Worm (Caenorhabditis elegans) whole organism, L3 larva: Measurements from ENCODE around the gene ceh-49.
"Not testable (repeated sequence)": the region's sequence is repeated elsewhere in the genome, so short reads cannot be mapped to it uniquely, and the experiment has no call there.

Source experiments
- R02D3.7 ChIP-seq: fragments of 150-350 bp; optimal IDR thresholded peaks from 2 replicates; lab custom pipeline; 2014; ENCODE audit warnings: missing biosample characterization, missing genetic modification characterization
- ZK546.5 ChIP-seq: sonication (generic microtip); optimal IDR thresholded peaks from 2 replicates; lab custom pipeline; 2017; ENCODE audit warnings: missing biosample characterization, missing genetic modification characterization
- aly-2 ChIP-seq: fragments of 150-350 bp; optimal IDR thresholded peaks from 2 replicates; lab custom pipeline; 2014; ENCODE audit warnings: missing biosample characterization, missing genetic modification characterization
- ama-1 ChIP-seq: fragments of 150-350 bp; optimal IDR thresholded peaks from 2 replicates; lab custom pipeline; 2018
- ceh-16 ChIP-seq: sonication (generic microtip); optimal IDR thresholded peaks from 2 replicates; lab custom pipeline; 2017; ENCODE audit warnings: missing biosample characterization, missing genetic modification characterization
- ceh-82 ChIP-seq: fragments of 150-350 bp; optimal IDR thresholded peaks from 2 replicates; lab custom pipeline; 2014; ENCODE audit warnings: missing biosample characterization, missing genetic modification characterization
- daf-12 ChIP-seq: fragments of 150-350 bp; optimal IDR thresholded peaks from 2 replicates; lab custom pipeline; 2014; ENCODE audit warnings: missing biosample characterization, missing genetic modification reagents, missing genetic modification characterization
- egl-27 ChIP-seq: sonication (generic microtip); optimal IDR thresholded peaks from 4 replicates; lab custom pipeline; 2017; ENCODE audit warnings: missing biosample characterization, missing genetic modification reagents, missing genetic modification characterization
- egl-5 ChIP-seq: fragments of 150-350 bp; optimal IDR thresholded peaks from 2 replicates; lab custom pipeline; 2017; ENCODE audit warnings: missing biosample characterization, missing genetic modification reagents, missing genetic modification characterization, inconsistent platforms
- elt-1 ChIP-seq: fragments of 150-350 bp; optimal IDR thresholded peaks from 2 replicates; lab custom pipeline; 2014; ENCODE audit warnings: missing biosample characterization, missing genetic modification characterization
- elt-2 ChIP-seq: sonication (generic microtip); optimal IDR thresholded peaks from 2 replicates; lab custom pipeline; 2016; ENCODE audit warnings: missing genetic modification reagents, mild to moderate bottlenecking, missing genetic modification characterization, missing compliant biosample characterization
- elt-3 ChIP-seq, 3 experiments: fragments of 150-350 bp in 1 of 3; sonication (generic microtip) in 2 of 3; optimal IDR thresholded peaks; 2 replicates in 2 of 3; 4 replicates in 1 of 3; lab custom pipeline; 2014 to 2017; ENCODE audit warnings: missing biosample characterization in 3 of 3, missing genetic modification characterization in 3 of 3
- eor-1 ChIP-seq, 2 experiments: fragments of 150-350 bp; optimal IDR thresholded peaks; 2 replicates each; lab custom pipeline; 2014 to 2018; ENCODE audit warnings: missing biosample characterization in 2 of 2, missing genetic modification characterization in 2 of 2
- fos-1 ChIP-seq: fragments of 150-350 bp; optimal IDR thresholded peaks from 2 replicates; lab custom pipeline; 2014; ENCODE audit warnings: missing biosample characterization, missing genetic modification characterization
- hmg-11 ChIP-seq: sonication (generic microtip); optimal IDR thresholded peaks from 2 replicates; lab custom pipeline; 2016; ENCODE audit warnings: missing genetic modification characterization, missing compliant biosample characterization
- jun-1 ChIP-seq: fragments of 150-350 bp; optimal IDR thresholded peaks from 2 replicates; lab custom pipeline; 2014; ENCODE audit warnings: missing biosample characterization, missing genetic modification reagents, missing genetic modification characterization
- lin-15B ChIP-seq: fragments of 150-350 bp; optimal IDR thresholded peaks from 2 replicates; lab custom pipeline; 2014; ENCODE audit warnings: missing biosample characterization, missing genetic modification characterization
- lsy-12 ChIP-seq: sonication (generic microtip); optimal IDR thresholded peaks from 2 replicates; lab custom pipeline; 2016; ENCODE audit warnings: mild to moderate bottlenecking, missing genetic modification characterization, missing compliant biosample characterization
- mdl-1 ChIP-seq: fragments of 150-350 bp; optimal IDR thresholded peaks from 2 replicates; lab custom pipeline; 2014; ENCODE audit warnings: missing biosample characterization, missing genetic modification characterization
- mml-1 ChIP-seq: fragments of 150-350 bp; sonication (generic microtip); optimal IDR thresholded peaks from 3 replicates; lab custom pipeline; 2014; ENCODE audit warnings: missing biosample characterization, missing genetic modification characterization
- nfya-1 ChIP-seq: sonication (generic microtip); optimal IDR thresholded peaks from 2 replicates; lab custom pipeline; 2017; ENCODE audit warnings: missing genetic modification characterization, mild to moderate bottlenecking, missing compliant biosample characterization, antibody characterized with exemption, moderate library complexity; ENCODE audit not compliant: insufficient read depth
- nhr-12 ChIP-seq: fragments of 150-350 bp; optimal IDR thresholded peaks from 2 replicates; lab custom pipeline; 2014; ENCODE audit warnings: missing biosample characterization, missing genetic modification characterization
- nhr-23 ChIP-seq: fragments of 150-350 bp; optimal IDR thresholded peaks from 2 replicates; lab custom pipeline; 2014; ENCODE audit warnings: missing biosample characterization, missing genetic modification reagents, missing genetic modification characterization
- nhr-237 ChIP-seq: fragments of 150-350 bp; optimal IDR thresholded peaks from 2 replicates; lab custom pipeline; 2014; ENCODE audit warnings: missing biosample characterization, missing genetic modification characterization
- nhr-25 ChIP-seq: sonication (generic microtip); optimal IDR thresholded peaks from 2 replicates; lab custom pipeline; 2017; ENCODE audit warnings: missing biosample characterization, missing genetic modification characterization
- nhr-28 ChIP-seq: fragments of 150-350 bp; optimal IDR thresholded peaks from 2 replicates; lab custom pipeline; 2014; ENCODE audit warnings: missing biosample characterization, missing genetic modification characterization
- nhr-67 ChIP-seq: fragments of 150-350 bp; optimal IDR thresholded peaks from 2 replicates; lab custom pipeline; 2014; ENCODE audit warnings: missing biosample characterization, missing genetic modification characterization
- nhr-76 ChIP-seq: fragments of 150-350 bp; sonication (generic microtip); optimal IDR thresholded peaks from 5 replicates; lab custom pipeline; 2014; ENCODE audit warnings: missing biosample characterization, missing genetic modification characterization
- nhr-77 ChIP-seq: fragments of 150-350 bp; optimal IDR thresholded peaks from 2 replicates; lab custom pipeline; 2014; ENCODE audit warnings: missing biosample characterization, missing genetic modification characterization
- pha-4 ChIP-seq: fragments of 150-350 bp; optimal IDR thresholded peaks from 2 replicates; lab custom pipeline; 2014; ENCODE audit warnings: missing biosample characterization, missing genetic modification reagents, missing genetic modification characterization
- pqm-1 ChIP-seq: fragments of 150-350 bp; optimal IDR thresholded peaks from 2 replicates; lab custom pipeline; 2017; ENCODE audit warnings: missing biosample characterization, missing genetic modification characterization, inconsistent platforms
- sea-2 ChIP-seq: fragments of 150-350 bp; sonication (generic microtip); optimal IDR thresholded peaks from 4 replicates; lab custom pipeline; 2014; ENCODE audit warnings: missing biosample characterization, missing genetic modification reagents, missing genetic modification characterization
- skn-1 ChIP-seq: fragments of 150-350 bp; optimal IDR thresholded peaks from 2 replicates; lab custom pipeline; 2014; ENCODE audit warnings: missing biosample characterization, missing genetic modification characterization
- unc-39 ChIP-seq: sonication (generic microtip); optimal IDR thresholded peaks from 4 replicates; lab custom pipeline; 2017; ENCODE audit warnings: missing biosample characterization, missing genetic modification characterization
- zag-1 ChIP-seq: fragments of 150-350 bp; optimal IDR thresholded peaks from 2 replicates; lab custom pipeline; 2014; ENCODE audit warnings: missing biosample characterization, missing genetic modification characterization

The ceh-49 gene

DNA sequence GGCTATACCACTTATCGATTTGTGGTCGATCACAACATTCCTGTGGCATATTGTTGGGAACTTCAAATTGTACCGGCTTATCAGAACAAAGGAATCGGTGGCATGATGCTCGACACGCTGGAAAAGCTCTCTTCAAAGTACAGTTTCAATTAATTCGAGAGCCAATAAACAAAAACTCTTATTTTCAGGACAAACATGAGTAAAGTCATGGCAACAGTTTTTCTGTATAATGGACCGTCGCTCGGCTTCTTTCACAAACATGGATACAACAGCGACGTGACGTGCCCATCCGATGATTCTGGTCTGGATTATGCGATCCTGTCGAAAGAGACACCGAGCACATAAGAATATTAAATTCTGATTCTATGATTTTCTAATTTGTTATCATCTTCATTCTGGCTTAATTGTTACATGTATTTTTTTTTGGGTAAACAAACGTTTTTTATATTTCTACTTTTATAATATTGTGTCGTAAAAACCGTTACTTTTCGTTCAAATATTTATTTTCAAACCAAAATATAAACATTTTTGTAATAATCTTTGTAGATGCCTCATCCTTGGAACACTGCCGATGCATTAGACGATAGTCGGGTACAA is 23.3 kb downstream of the ceh-49 start, which contains the start of gene smut-1:
smut-1 (plus strand) TSS at position 547 of the 597 bp plus-strand sequence.
- TF ChIP-seq lsy-12, result no peak
- no peak for TF ChIP-seq sea-2 (GFP tag; lab: Kevin White, UChicago)
- no peak for TF ChIP-seq nhr-76 (tag; lab: Kevin White, UChicago)
- no peak for TF ChIP-seq ceh-16 (tag; lab: Kevin White, UChicago)
- no peak for TF ChIP-seq daf-12
- TF ChIP-seq nhr-12 (tag; lab: Kevin White, UChicago), result no peak
- TF ChIP-seq skn-1 (tag; lab: Kevin White, UChicago), result no peak
- no peak for TF ChIP-seq fos-1 (tag; lab: Kevin White, UChicago)
- no peak for TF ChIP-seq eor-1 (tag; optimal IDR thresholded peaks at IDR 0.05; lab: Kevin White, UChicago)
- no peak for TF ChIP-seq pqm-1 (tag; lab: Kevin White, UChicago)
- TF ChIP-seq egl-5 (tag; lab: Kevin White, UChicago), result no peak
- no peak for TF ChIP-seq ZK546.5
- no peak for TF ChIP-seq lin-15B (tag; lab: Kevin White, UChicago)
- TF ChIP-seq egl-27 (tag; lab: Kevin White, UChicago), result no peak
- TF ChIP-seq nhr-77 (tag; lab: Kevin White, UChicago), result no peak

- TF ChIP-seq ceh-82 (no peak), nhr-28 (tag; lab: Kevin White, UChicago) (no peak), hmg-11 (tag; lab: Kevin White, UChicago) (peak; percentile 58), sea-2 (GFP tag; lab: Kevin White, UChicago) (no peak), ZK546.5 (no peak), nhr-25 (no peak), nhr-237 (no peak), nfya-1 (tag; lab: Kevin White, UChicago) (peak; percentile 31), mdl-1 (no peak), ama-1 (lab: Kevin White, UChicago) (no peak), jun-1 (tag; lab: Kevin White, UChicago) (no peak), R02D3.7 (tag; lab: Kevin White, UChicago) (no peak), nhr-67 (tag; lab: Kevin White, UChicago) (no peak), zag-1 (no peak), mml-1 (tag; lab: Kevin White, UChicago) (no peak), nhr-23 (tag; lab: Kevin White, UChicago) (peak; percentile 3), egl-27 (tag; lab: Kevin White, UChicago) (no peak), pha-4 (peak; percentile 46), unc-39 (tag; lab: Kevin White, UChicago) (no peak), pqm-1 (tag; lab: Kevin White, UChicago) (no peak), aly-2 (tag; lab: Kevin White, UChicago) (no peak), fos-1 (tag; lab: Kevin White, UChicago) (no peak), elt-1 (tag; lab: Kevin White, UChicago) (no peak), skn-1 (tag; lab: Kevin White, UChicago) (no peak), elt-2 (tag; lab: Kevin White, UChicago) (peak; percentile 8), lin-15B (tag; lab: Kevin White, UChicago) (no peak)
Observed at ce11 chrV:6095829-6096228, 24.2 kb downstream of the ceh-49 start, which contains the start of gene Y38A10A.7. Gene Y38A10A.7 (plus strand): TSS chrV:6096197.

DNA sequence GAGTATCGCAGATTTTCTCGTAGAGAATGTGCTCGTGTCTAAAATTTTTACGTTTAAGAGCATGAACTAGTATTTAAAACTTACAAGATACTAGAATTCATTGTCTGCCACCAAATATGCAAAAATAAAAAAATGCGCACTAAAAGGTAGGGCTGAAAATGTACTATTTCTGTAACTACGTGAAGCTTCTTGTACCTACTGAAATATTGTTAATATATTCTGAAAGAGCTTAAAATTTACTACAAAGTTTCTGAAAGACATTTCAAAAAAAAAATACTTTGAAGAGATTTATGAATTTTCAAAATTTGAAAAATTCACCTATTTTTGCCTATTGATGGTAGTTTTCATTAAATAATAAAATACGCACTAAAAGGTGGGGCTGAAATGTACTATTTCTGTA is 50.0 kb downstream of the ceh-49 start, which contains the start of gene fbxa-214:
fbxa-214 (minus strand) TSS at position 101 of the 400 bp plus-strand sequence.
- not testable (repeated sequence) for TF ChIP-seq daf-12; elt-3 (tag; optimal IDR thresholded peaks at IDR 0.05; lab: Kevin White, UChicago); aly-2 (tag; lab: Kevin White, UChicago)
